Fruit fly (Drosophila melanogaster): Measurements from ENCODE around the gene CG9743.

CG9743 gene

dm6 chr3R:30170671-30171667 is 31.8 kb downstream of the CG9743 start, which contains the start of gene Rsod:
Gene Rsod, minus strand, starts transcription at chr3R:30171207.
- TF ChIP-seq wor (GFP tag; IDR thresholded peaks at IDR 0.05) (peak; percentile 28; the same call in 1 of the 2 replicates), Ada2b (GFP tag; IDR thresholded peaks at IDR 0.05) (peak; percentile 54), H15 (GFP tag; IDR thresholded peaks at IDR 0.05) (peak; percentile 79), CG11504 (tag; optimal IDR thresholded peaks at IDR 0.05) (peak; percentile 68), CG3163 (GFP tag; optimal IDR thresholded peaks at IDR 0.05) (no peak), CG7839 (tag; optimal IDR thresholded peaks at IDR 0.05) (peak; percentile 62), ERR (GFP tag; optimal IDR thresholded peaks at IDR 0.05) (no peak), Fer3 (tag; optimal IDR thresholded peaks at IDR 0.05) (peak; percentile 14), C15 (GFP tag; IDR thresholded peaks at IDR 0.05) (no peak), fd102C (GFP tag; optimal IDR thresholded peaks at IDR 0.05) (no peak), sens (GFP tag) (peak; percentile 89), ase (GFP tag; IDR thresholded peaks at IDR 0.05) (peak; percentile 78), tap (tag; optimal IDR thresholded peaks at IDR 0.05) (peak; percentile 36), zen (tag; optimal IDR thresholded peaks at IDR 0.05) (no peak), al (GFP tag; IDR thresholded peaks at IDR 0.05) (peak; percentile 41), CoRest (tag; optimal IDR thresholded peaks at IDR 0.05) (peak; percentile 27), E2f1 (GFP tag; IDR thresholded peaks at IDR 0.05) (peak; percentile 71), CG4820 (GFP tag; optimal IDR thresholded peaks at IDR 0.05) (peak; percentile 11), CG15696 (tag; optimal IDR thresholded peaks at IDR 0.05) (no peak), grn (GFP tag; optimal IDR thresholded peaks at IDR 0.05) (peak; percentile 7), jing (GFP tag; optimal IDR thresholded peaks at IDR 0.05) (peak; percentile 15), sima (GFP tag; optimal IDR thresholded peaks at IDR 0.05) (no peak), Abd-B (GFP tag; optimal IDR thresholded peaks at IDR 0.05) (peak; percentile 28), Med (GFP tag) (peak; percentile 68), CG30431 (GFP tag; optimal IDR thresholded peaks at IDR 0.05) (peak; percentile 26), Sox100B (GFP tag; optimal IDR thresholded peaks at IDR 0.05) (peak; percentile 58), CG6854 (GFP tag; optimal IDR thresholded peaks at IDR 0.05) (no peak), CG34422 (GFP tag; IDR thresholded peaks at IDR 0.05) (peak; percentile 71), Camta (GFP tag; optimal IDR thresholded peaks at IDR 0.05) (no peak), Vsx1 (GFP tag; optimal IDR thresholded peaks at IDR 0.05) (peak; percentile 64), ttk (GFP tag; IDR thresholded peaks at IDR 0.05) (peak; percentile 83), Xbp1 (GFP tag; optimal IDR thresholded peaks at IDR 0.05) (peak; percentile 59), CG10431 (GFP tag; optimal IDR thresholded peaks at IDR 0.05) (peak; percentile 27), sens-2 (GFP tag; IDR thresholded peaks at IDR 0.05) (peak; percentile 66), Hr51 (GFP tag; optimal IDR thresholded peaks at IDR 0.05) (peak in 1 of 2 experiments; percentile 66), ind (GFP tag; optimal IDR thresholded peaks at IDR 0.05) (peak; percentile 31), CG4617 (GFP tag; optimal IDR thresholded peaks at IDR 0.05; ENCODE audit: borderline replicate concordance) (no peak), CG5953 (GFP tag; IDR thresholded peaks at IDR 0.05) (peak; percentile 47), D19A (tag; optimal IDR thresholded peaks at IDR 0.05) (peak; percentile 94), CG9932 (GFP tag; IDR thresholded peaks at IDR 0.05) (no peak; the same call in 1 of the 2 replicates), sr (GFP tag; IDR thresholded peaks at IDR 0.05) (peak; percentile 14; the same call in 1 of the 3 replicates), CG11696 (GFP tag; IDR thresholded peaks at IDR 0.05) (no peak), CG11723 (GFP tag; optimal IDR thresholded peaks at IDR 0.05) (peak; percentile 36), lola (GFP tag; optimal IDR thresholded peaks at IDR 0.05) (peak in 1 of 3 experiments; percentile 43), bbx (GFP tag; IDR thresholded peaks at IDR 0.05; ENCODE audit: partially characterized antibody) (peak; percentile 22; the same call in 1 of the 2 replicates), Max (GFP tag; optimal IDR thresholded peaks at IDR 0.05) (peak; percentile 41), tgo (GFP tag; IDR thresholded peaks at IDR 0.05) (peak; percentile 79), trh (GFP tag; optimal IDR thresholded peaks at IDR 0.05) (no peak)

Measured in whole organism, embryonic.